Fruit fly (Drosophila melanogaster) S2 (cell line): ENCODE measurements around the gene Jhbp1.

ENCODE experiments used
- CG8478 ChIP-seq: fragments of >200 bp; optimal IDR thresholded peaks from 2 replicates; lab custom pipeline; 2018
- CTCF ChIP-seq, 2 experiments: fragments of >200 bp; optimal IDR thresholded peaks; 2 replicates each; lab custom pipeline; 2018

- TF ChIP-seq CG8478 (lab: Kevin White, UChicago): no peak
- peak; percentile 55 to 64 for TF ChIP-seq CTCF (optimal IDR thresholded peaks at IDR 0.05; lab: Kevin White, UChicago)
Observed at dm6 chr3R:4952571-4952929, 12.7 kb upstream of the Jhbp1 start, which contains the start of gene Ubc6.
